Worm (Caenorhabditis elegans) whole organism, L4 larva: ENCODE results near the gene ins-35.

Experiments used
- F10B5.3 ChIP-seq: sonication (generic microtip); optimal IDR thresholded peaks from 2 replicates; lab custom pipeline; 2016; ENCODE audit warnings: mild to moderate bottlenecking, missing genetic modification characterization, missing compliant biosample characterization
- F44E2.7 ChIP-seq: fragments of 200-800 bp; sonication (Bioruptor generic); IDR thresholded peaks from 2 replicates; pipeline ENCODE4 v2.1.2; 2022; ENCODE audit warnings: missing genetic modification characterization, missing compliant biosample characterization
- T20F7.1 ChIP-seq: fragments of 200-800 bp; sonication (Bioruptor generic); optimal IDR thresholded peaks from 2 replicates; lab custom pipeline; 2018; ENCODE audit warnings: mild to moderate bottlenecking, missing genetic modification characterization, missing compliant biosample characterization
- Y48G9A.11 ChIP-seq: fragments of 200-800 bp; sonication (Bioruptor generic); IDR thresholded peaks from 2 replicates; pipeline ENCODE4 v1.3.6; 2022; ENCODE audit warnings: missing genetic modification reagents, missing genetic modification characterization, missing compliant biosample characterization
- ZK337.2 ChIP-seq: fragments of 200-800 bp; sonication (Bioruptor generic); IDR thresholded peaks from 2 replicates; pipeline ENCODE4 v1.3.6; 2022; ENCODE audit warnings: missing genetic modification reagents, missing genetic modification characterization, missing compliant biosample characterization
- aha-1 ChIP-seq: fragments of 150-350 bp; peaks from one replicate; lab custom pipeline; 2014; ENCODE audit warnings: missing biosample characterization, missing genetic modification characterization
- ceh-28 ChIP-seq: fragments of 150-350 bp; optimal IDR thresholded peaks from 2 replicates; lab custom pipeline; 2014; ENCODE audit warnings: missing biosample characterization, missing genetic modification reagents, missing genetic modification characterization
- ceh-62 ChIP-seq: sonication (generic microtip); optimal IDR thresholded peaks from 2 replicates; lab custom pipeline; 2017; ENCODE audit warnings: missing biosample characterization, missing genetic modification characterization
- ces-1 ChIP-seq: fragments of 150-350 bp; sonication (generic microtip); optimal IDR thresholded peaks from 4 replicates; lab custom pipeline; 2014; ENCODE audit warnings: missing biosample characterization, missing genetic modification reagents, missing genetic modification characterization
- cey-2 ChIP-seq: sonication (generic microtip); optimal IDR thresholded peaks from 3 replicates; lab custom pipeline; 2017; ENCODE audit warnings: missing genetic modification characterization, mild to moderate bottlenecking, missing compliant biosample characterization, antibody characterized with exemption, borderline replicate concordance; ENCODE audit not compliant: insufficient read depth
- daf-16 ChIP-seq, 3 experiments: sonication (generic microtip); optimal IDR thresholded peaks; 2 replicates each; lab custom pipeline; 2016 to 2017; ENCODE audit warnings: missing genetic modification characterization in 3 of 3, missing genetic modification reagents in 3 of 3, mild to moderate bottlenecking in 2 of 3, missing compliant biosample characterization in 2 of 3, missing biosample characterization in 1 of 3, moderate library complexity in 1 of 3
- dmd-6 ChIP-seq: fragments of 200-800 bp; sonication (Bioruptor generic); IDR thresholded peaks from 2 replicates; pipeline ENCODE4 v1.3.6; 2022; ENCODE audit warnings: missing genetic modification reagents, missing genetic modification characterization, missing compliant biosample characterization
- dmd-9 ChIP-seq: fragments of 200-800 bp; sonication (Bioruptor generic); IDR thresholded peaks from 2 replicates; pipeline ENCODE4 v1.3.6; 2022; ENCODE audit warnings: missing genetic modification reagents, missing genetic modification characterization, missing compliant biosample characterization
- dpl-1 ChIP-seq: fragments of 150-350 bp; optimal IDR thresholded peaks from 2 replicates; lab custom pipeline; 2014; ENCODE audit warnings: missing biosample characterization, missing genetic modification reagents, missing genetic modification characterization
- duxl-1 ChIP-seq: sonication (generic microtip); optimal IDR thresholded peaks from 2 replicates; lab custom pipeline; 2016; ENCODE audit warnings: mild to moderate bottlenecking, missing genetic modification characterization, moderate library complexity, missing compliant biosample characterization; ENCODE audit not compliant: poor library complexity
- dve-1 ChIP-seq: sonication (generic microtip); optimal IDR thresholded peaks from 2 replicates; lab custom pipeline; 2017; ENCODE audit warnings: antibody characterized with exemption, mild to moderate bottlenecking, missing genetic modification characterization, missing compliant biosample characterization; ENCODE audit not compliant: insufficient read depth
- egl-43 ChIP-seq: fragments of 200-800 bp; sonication (Bioruptor generic); IDR thresholded peaks from 2 replicates; pipeline ENCODE4 v1.3.6; 2022; ENCODE audit warnings: missing genetic modification reagents, missing genetic modification characterization, missing compliant biosample characterization
- hlh-11 ChIP-seq: fragments of 200-800 bp; sonication (Bioruptor generic); optimal IDR thresholded peaks from 2 replicates; lab custom pipeline; 2018; ENCODE audit warnings: mild to moderate bottlenecking, missing genetic modification characterization, missing compliant biosample characterization
- hlh-30 ChIP-seq: sonication (generic microtip); optimal IDR thresholded peaks from 2 replicates; lab custom pipeline; 2017; ENCODE audit warnings: antibody characterized with exemption, mild to moderate bottlenecking, missing genetic modification characterization, missing compliant biosample characterization; ENCODE audit not compliant: insufficient read depth
- jun-1 ChIP-seq: fragments of 150-350 bp; optimal IDR thresholded peaks from 2 replicates; lab custom pipeline; 2014; ENCODE audit warnings: missing biosample characterization, missing genetic modification reagents, missing genetic modification characterization
- lim-7 ChIP-seq: fragments of 200-800 bp; sonication (Bioruptor generic); IDR thresholded peaks from 2 replicates; pipeline ENCODE4 v1.3.6; 2022; ENCODE audit warnings: missing genetic modification characterization, missing compliant biosample characterization
- lin-39 ChIP-seq: fragments of 150-350 bp; optimal IDR thresholded peaks from 2 replicates; lab custom pipeline; 2014; ENCODE audit warnings: missing biosample characterization, missing genetic modification reagents, missing genetic modification characterization
- lsy-2 ChIP-seq, 2 experiments: fragments of 150-350 bp in 1 of 2; sonication (generic microtip) in 1 of 2; optimal IDR thresholded peaks; 2 replicates each; lab custom pipeline; 2014 to 2017; ENCODE audit warnings: missing biosample characterization in 2 of 2, missing genetic modification characterization in 2 of 2
- madf-9 ChIP-seq: fragments of 200-800 bp; sonication (Bioruptor generic); conservative IDR thresholded peaks from 2 replicates; pipeline ENCODE4 v1.3.6; 2022; ENCODE audit warnings: missing genetic modification reagents, missing genetic modification characterization, missing compliant biosample characterization
- mxl-3 ChIP-seq: fragments of 200-800 bp; sonication (Bioruptor generic); optimal IDR thresholded peaks from 2 replicates; lab custom pipeline; 2018; ENCODE audit warnings: mild to moderate bottlenecking, missing genetic modification characterization, missing compliant biosample characterization
- nhr-11 ChIP-seq: fragments of 150-350 bp; optimal IDR thresholded peaks from 2 replicates; lab custom pipeline; 2014; ENCODE audit warnings: missing biosample characterization, missing genetic modification characterization
- nhr-28 ChIP-seq: fragments of 150-350 bp; optimal IDR thresholded peaks from 2 replicates; lab custom pipeline; 2014; ENCODE audit warnings: missing biosample characterization, missing genetic modification characterization
- nhr-76 ChIP-seq: fragments of 150-350 bp; optimal IDR thresholded peaks from 2 replicates; lab custom pipeline; 2014; ENCODE audit warnings: missing biosample characterization, missing genetic modification characterization
- php-3 ChIP-seq: fragments of 200-800 bp; sonication (Bioruptor generic); IDR thresholded peaks from 2 replicates; pipeline ENCODE4 v1.3.6; 2022; ENCODE audit warnings: missing genetic modification reagents, missing genetic modification characterization, missing compliant biosample characterization
- pqm-1 ChIP-seq: sonication (generic microtip); optimal IDR thresholded peaks from 2 replicates; lab custom pipeline; 2017; ENCODE audit warnings: missing biosample characterization, missing genetic modification characterization
- set-16 ChIP-seq: fragments of 200-800 bp; sonication (Bioruptor generic); IDR thresholded peaks from 2 replicates; pipeline ENCODE4 v1.3.6; 2022; ENCODE audit warnings: missing genetic modification reagents, missing genetic modification characterization, missing compliant biosample characterization
- skn-1 ChIP-seq: fragments of 150-350 bp; optimal IDR thresholded peaks from 2 replicates; lab custom pipeline; 2014; ENCODE audit warnings: missing biosample characterization, missing genetic modification characterization
- snpc-4 ChIP-seq: fragments of 150-350 bp; optimal IDR thresholded peaks from 2 replicates; lab custom pipeline; 2014; ENCODE audit warnings: missing biosample characterization, missing genetic modification characterization
- tra-1 ChIP-seq: fragments of 200-800 bp; sonication (Bioruptor generic); IDR thresholded peaks from 2 replicates; pipeline ENCODE4 v1.3.6; 2022; ENCODE audit warnings: missing genetic modification reagents, missing genetic modification characterization, missing compliant biosample characterization
- unc-39 ChIP-seq: sonication (generic microtip); optimal IDR thresholded peaks from 2 replicates; lab custom pipeline; 2017; ENCODE audit warnings: missing biosample characterization, missing genetic modification characterization
- unc-62 ChIP-seq, 3 experiments: fragments of 150-350 bp in 1 of 3; sonication (generic microtip); optimal IDR thresholded peaks in 2 of 3; peaks in 1 of 3; 1 replicate in 1 of 3; 2 replicates in 2 of 3; lab custom pipeline; 2014 to 2017; ENCODE audit warnings: missing biosample characterization in 3 of 3, missing genetic modification characterization in 3 of 3, missing genetic modification reagents in 3 of 3, missing genotype in 1 of 3
- zag-1 ChIP-seq: fragments of 150-350 bp; optimal IDR thresholded peaks from 2 replicates; lab custom pipeline; 2014; ENCODE audit warnings: missing biosample characterization, missing genetic modification characterization

Gene ins-35

ce11 chrV:20387415-20387814 is 12.1 kb downstream of the ins-35 start, which contains the start of gene F53H2.1:
F53H2.1 (plus strand) TSS chrV:20387715.
- TF ChIP-seq jun-1 (tag; lab: Kevin White, UChicago), result no peak
- no peak for TF ChIP-seq duxl-1
- TF ChIP-seq pqm-1 (tag; lab: Kevin White, UChicago), result no peak
- no peak for TF ChIP-seq daf-16 (GFP tag; optimal IDR thresholded peaks at IDR 0.05; lab: Kevin White, UChicago)
- TF ChIP-seq daf-16 (tag; optimal IDR thresholded peaks at IDR 0.05; lab: Kevin White, UChicago), result peak; percentile 25
- TF ChIP-seq T20F7.1 (GFP tag; lab: Kevin White, UChicago), result no peak

- no peak for TF ChIP-seq set-16 (GFP tag; lab: Robert Waterston, UW)
- no peak for TF ChIP-seq unc-39
- no peak for TF ChIP-seq ceh-28 (tag; lab: Kevin White, UChicago)
- TF ChIP-seq, all 104 proteins: peak for 0
Observed at ce11 chrV:20393773-20394172, 18.4 kb downstream of the ins-35 start, which contains the start of gene cnc-7. cnc-7 (plus strand) TSS chrV:20394073.

ce11 chrV:20399532-20400068 is 24.3 kb downstream of the ins-35 start:
- TF ChIP-seq F44E2.7 (0 out of 2 replicates have a peak, but pooled peaks have one; percentile 28), skn-1 (tag; lab: Kevin White, UChicago) (no peak), dmd-9 (GFP tag; lab: Robert Waterston, UW) (0 out of 2 replicates have a peak, but pooled peaks have one; percentile 37), egl-43 (GFP tag; lab: Robert Waterston, UW) (0 out of 2 replicates have a peak, but pooled peaks have one; percentile 9), set-16 (GFP tag; lab: Robert Waterston, UW) (peak; percentile 77)

ce11 chrV:20402842-20403241 is 27.5 kb downstream of the ins-35 start:
- TF ChIP-seq mxl-3 (GFP tag; lab: Kevin White, UChicago) (no peak), lsy-2 (tag; optimal IDR thresholded peaks at IDR 0.05; lab: Kevin White, UChicago) (peak in 1 of 2 experiments; percentile 29), aha-1 (tag; lab: Kevin White, UChicago) (peak; percentile 62), zag-1 (tag; lab: Kevin White, UChicago) (no peak), duxl-1 (no peak), egl-43 (GFP tag; lab: Robert Waterston, UW) (peak; percentile 51; the same call in 1 of the 2 replicates), nhr-76 (tag; lab: Kevin White, UChicago) (no peak), F44E2.7 (no peak), dpl-1 (no peak), ZK337.2 (GFP tag; lab: Robert Waterston, UW) (no peak), cey-2 (tag; lab: Kevin White, UChicago) (no peak), nhr-11 (tag; lab: Kevin White, UChicago) (peak; percentile 74)

- TF ChIP-seq aha-1 (tag; lab: Kevin White, UChicago), result peak; percentile 64
- TF ChIP-seq madf-9, result no peak
Observed at ce11 chrV:20406817-20407216, 31.5 kb downstream of the ins-35 start.

- TF ChIP-seq set-16 (GFP tag; lab: Robert Waterston, UW), result peak; percentile 50; the same call in 1 of the 2 replicates
- TF ChIP-seq hlh-30 (tag; lab: Kevin White, UChicago), result no peak
Observed at ce11 chrV:20409016-20409415, 33.7 kb downstream of the ins-35 start.

ce11 chrV:20410285-20410684 is 34.9 kb downstream of the ins-35 start:
- TF ChIP-seq snpc-4 (tag; lab: Kevin White, UChicago) (no peak), tra-1 (GFP tag; lab: Robert Waterston, UW) (no peak), ces-1 (no peak), Y48G9A.11 (no peak), dpl-1 (no peak), lin-39 (tag; lab: Kevin White, UChicago) (no peak), jun-1 (tag; lab: Kevin White, UChicago) (no peak), dmd-6 (GFP tag; lab: Robert Waterston, UW) (no peak), unc-62 (GFP tag; optimal IDR thresholded peaks at IDR 0.05 in 1 of 2; lab: Kevin White, UChicago) (peak in 1 of 2 experiments; percentile 41), unc-62 (tag; optimal IDR thresholded peaks at IDR 0.05; lab: Kevin White, UChicago) (no peak), dve-1 (peak; percentile 30), hlh-11 (peak; percentile 2), nhr-28 (tag; lab: Kevin White, UChicago) (peak; percentile 5), lim-7 (GFP tag; lab: Robert Waterston, UW) (no peak), skn-1 (tag; lab: Kevin White, UChicago) (no peak), php-3 (GFP tag; lab: Robert Waterston, UW) (0 out of 2 replicates have a peak, but pooled peaks have one; percentile 7), F10B5.3 (tag; lab: Kevin White, UChicago) (no peak), egl-43 (GFP tag; lab: Robert Waterston, UW) (0 out of 2 replicates have a peak, but pooled peaks have one; percentile 33), ceh-62 (tag; lab: Kevin White, UChicago) (no peak)
